Worm (Caenorhabditis elegans): Measurements from ENCODE around the gene dhs-9.

DNA sequence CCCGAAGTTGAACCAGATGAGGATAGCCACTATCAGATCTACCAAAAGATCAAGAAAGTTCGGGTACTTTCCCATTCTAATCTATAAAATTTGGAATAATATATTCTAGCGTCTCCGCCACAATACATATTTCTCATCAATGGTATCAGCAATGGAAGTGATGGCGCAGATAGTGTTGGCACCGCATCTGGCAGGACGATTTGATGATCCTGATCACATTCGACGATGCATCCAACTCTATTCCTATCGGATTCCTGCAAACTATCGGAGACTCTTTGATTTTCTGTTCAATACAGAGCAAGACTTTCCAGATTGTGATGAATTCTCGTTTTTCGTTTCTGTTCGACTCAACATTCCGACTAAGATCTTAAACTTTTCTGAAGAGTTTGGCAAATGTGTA lies 38.5 kb downstream of the dhs-9 start:
- no peak for TF ChIP-seq dao-5 (tag; optimal IDR thresholded peaks at IDR 0.05)
- TF ChIP-seq him-1 (tag; optimal IDR thresholded peaks at IDR 0.05), result no peak
- no peak for TF ChIP-seq W03F9.2 (tag; optimal IDR thresholded peaks at IDR 0.05)
